Worm (Caenorhabditis elegans) whole organism, young adult: ENCODE measurements around the gene F21H7.2.

Source experiments
- ama-1 ChIP-seq, 3 experiments: fragments of 150-350 bp in 1 of 3; sonication (generic microtip) in 2 of 3; optimal IDR thresholded peaks; 2 replicates each; lab custom pipeline; 2014 to 2018; ENCODE audit warnings: missing biosample characterization in 2 of 3, missing genetic modification characterization in 2 of 3, missing genetic modification reagents in 2 of 3
- let-607 ChIP-seq, 2 experiments: fragments of 200-800 bp in 1 of 2; sonication (Bioruptor generic) in 1 of 2; sonication (generic microtip) in 1 of 2; optimal IDR thresholded peaks; 2 replicates each; lab custom pipeline; 2016 to 2018; ENCODE audit warnings: mild to moderate bottlenecking in 2 of 2, missing compliant biosample characterization in 2 of 2, missing genetic modification characterization in 2 of 2, moderate library complexity in 2 of 2, missing genotype in 1 of 2
- unc-62 ChIP-seq: fragments of 150-350 bp; optimal IDR thresholded peaks from 2 replicates; lab custom pipeline; 2014; ENCODE audit warnings: missing biosample characterization, missing genetic modification reagents, missing genetic modification characterization

DNA sequence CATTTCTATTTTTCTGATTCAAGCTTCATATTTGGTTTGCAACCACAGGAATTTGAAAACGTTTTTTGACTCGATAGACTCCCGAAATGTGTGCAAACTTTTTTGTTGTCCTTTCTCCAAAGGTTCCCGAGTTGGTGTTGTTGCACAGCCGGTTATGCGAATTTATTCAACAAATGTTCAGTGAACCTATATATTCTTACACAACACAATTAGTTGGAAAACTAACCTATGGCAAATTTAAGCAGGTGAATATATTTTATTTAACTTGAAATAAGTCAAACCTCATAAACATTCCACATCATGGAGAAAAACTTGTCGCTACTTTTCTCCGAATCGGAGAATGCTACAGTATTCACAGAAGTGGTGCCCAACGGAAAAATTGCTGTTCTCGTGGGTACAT lies 46.4 kb downstream of the F21H7.2 start, which contains the start of gene srz-14:
- no peak for TF ChIP-seq unc-62 (GFP tag; lab: Kevin White, UChicago)
- no peak for TF ChIP-seq ama-1 (optimal IDR thresholded peaks at IDR 0.05; lab: Kevin White, UChicago)
- no peak for TF ChIP-seq ama-1 (GFP tag; optimal IDR thresholded peaks at IDR 0.05; lab: Kevin White, UChicago)
- TF ChIP-seq let-607 (tag; optimal IDR thresholded peaks at IDR 0.05; lab: Kevin White, UChicago) = no peak
